Worm (Caenorhabditis elegans) whole organism, L1 larva: Measurements from ENCODE around the gene mksr-1.

Source experiments
- C34B4.2 ChIP-seq: sonication (generic microtip); optimal IDR thresholded peaks from 2 replicates; lab custom pipeline; 2017; ENCODE audit warnings: mild to moderate bottlenecking, missing genetic modification characterization, missing compliant biosample characterization
- Y116A8C.19 ChIP-seq: sonication (generic microtip); optimal IDR thresholded peaks from 2 replicates; lab custom pipeline; 2016; ENCODE audit warnings: missing compliant biosample characterization, missing genetic modification characterization, borderline replicate concordance
- alr-1 ChIP-seq: fragments of 200-800 bp; sonication (Bioruptor generic); optimal IDR thresholded peaks from 2 replicates; lab custom pipeline; 2018; ENCODE audit warnings: borderline replicate concordance, mild to moderate bottlenecking, missing genetic modification characterization, missing compliant biosample characterization
- aly-2 ChIP-seq: fragments of 150-350 bp; optimal IDR thresholded peaks from 2 replicates; lab custom pipeline; 2014; ENCODE audit warnings: missing biosample characterization, missing genetic modification characterization
- ceh-8 ChIP-seq: fragments of 200-800 bp; sonication (Bioruptor generic); optimal IDR thresholded peaks from 2 replicates; lab custom pipeline; 2018; ENCODE audit warnings: mild to moderate bottlenecking, missing genetic modification characterization, moderate library complexity, missing compliant biosample characterization
- ceh-82 ChIP-seq, 3 experiments: fragments of 150-350 bp in 1 of 3; sonication (generic microtip) in 2 of 3; optimal IDR thresholded peaks; 2 replicates each; lab custom pipeline; 2014 to 2017; ENCODE audit warnings: missing biosample characterization in 3 of 3, missing genetic modification characterization in 3 of 3
- ceh-88 ChIP-seq: fragments of 200-800 bp; sonication (Bioruptor generic); IDR thresholded peaks from 2 replicates; pipeline ENCODE4 v1.3.6; 2022; ENCODE audit warnings: missing genetic modification characterization, missing compliant biosample characterization
- ceh-90 ChIP-seq: sonication (generic microtip); optimal IDR thresholded peaks from 2 replicates; lab custom pipeline; 2016; ENCODE audit warnings: missing genetic modification characterization, missing compliant biosample characterization
- ces-1 ChIP-seq: fragments of 150-350 bp; optimal IDR thresholded peaks from 2 replicates; lab custom pipeline; 2014; ENCODE audit warnings: missing biosample characterization, missing genetic modification reagents, missing genetic modification characterization
- dsc-1 ChIP-seq: sonication (generic microtip); optimal IDR thresholded peaks from 2 replicates; lab custom pipeline; 2016; ENCODE audit warnings: mild to moderate bottlenecking, missing genetic modification characterization, missing compliant biosample characterization
- egl-13 ChIP-seq: sonication (generic microtip); optimal IDR thresholded peaks from 2 replicates; lab custom pipeline; 2016; ENCODE audit warnings: missing genotype, missing genetic modification reagents, missing genetic modification characterization, missing compliant biosample characterization
- egl-27 ChIP-seq, 2 experiments: fragments of 150-350 bp in 1 of 2; sonication (generic microtip); optimal IDR thresholded peaks; 3 replicates each; lab custom pipeline; 2017 to 2018; ENCODE audit warnings: missing biosample characterization in 2 of 2, missing genetic modification characterization in 2 of 2, missing genetic modification reagents in 2 of 2
- ets-5 ChIP-seq: fragments of 200-800 bp; sonication (Bioruptor generic); IDR thresholded peaks from 2 replicates; pipeline ENCODE4 v1.3.6; 2022; ENCODE audit warnings: missing genetic modification characterization, missing compliant biosample characterization
- fkh-10 ChIP-seq: sonication (generic microtip); optimal IDR thresholded peaks from 2 replicates; lab custom pipeline; 2017; ENCODE audit warnings: missing biosample characterization, missing genetic modification reagents, missing genetic modification characterization
- fkh-8 ChIP-seq: sonication (generic microtip); optimal IDR thresholded peaks from 2 replicates; lab custom pipeline; 2016; ENCODE audit warnings: mild to moderate bottlenecking, missing genetic modification characterization, missing compliant biosample characterization
- fos-1 ChIP-seq: fragments of 150-350 bp; optimal IDR thresholded peaks from 2 replicates; lab custom pipeline; 2014; ENCODE audit warnings: missing biosample characterization, missing genetic modification characterization
- hlh-17 ChIP-seq: fragments of 200-800 bp; sonication (Bioruptor generic); optimal IDR thresholded peaks from 2 replicates; lab custom pipeline; 2018; ENCODE audit warnings: missing genetic modification characterization, mild to moderate bottlenecking, missing compliant biosample characterization, moderate library complexity, borderline replicate concordance
- hpl-2 ChIP-seq: fragments of 150-350 bp; optimal IDR thresholded peaks from 2 replicates; lab custom pipeline; 2014; ENCODE audit warnings: missing biosample characterization, missing genetic modification reagents, missing genetic modification characterization
- isw-1 ChIP-seq: fragments of 200-800 bp; sonication (Bioruptor generic); IDR thresholded peaks from 2 replicates; pipeline ENCODE4 v1.3.6; 2022; ENCODE audit warnings: missing genetic modification characterization, missing compliant biosample characterization
- lin-13 ChIP-seq: fragments of 150-350 bp; optimal IDR thresholded peaks from 2 replicates; lab custom pipeline; 2014; ENCODE audit warnings: missing biosample characterization, missing genetic modification reagents, missing genetic modification characterization
- lin-14 ChIP-seq: fragments of 200-800 bp; sonication (Bioruptor generic); optimal IDR thresholded peaks from 2 replicates; lab custom pipeline; 2018; ENCODE audit warnings: mild to moderate bottlenecking, missing genetic modification characterization, moderate library complexity, missing compliant biosample characterization
- lin-15B ChIP-seq: fragments of 150-350 bp; sonication (generic microtip); optimal IDR thresholded peaks from 3 replicates; lab custom pipeline; 2014; ENCODE audit warnings: missing biosample characterization, missing genetic modification characterization
- lir-3 ChIP-seq: sonication (generic microtip); optimal IDR thresholded peaks from 2 replicates; lab custom pipeline; 2016; ENCODE audit warnings: mild to moderate bottlenecking, missing genetic modification characterization, moderate library complexity, missing compliant biosample characterization; ENCODE audit not compliant: poor library complexity
- mab-9 ChIP-seq: fragments of 200-800 bp; sonication (Bioruptor generic); IDR thresholded peaks from 2 replicates; pipeline ENCODE4 v1.3.6; 2022; ENCODE audit warnings: missing genetic modification reagents, missing genetic modification characterization, missing compliant biosample characterization
- mef-2 ChIP-seq: fragments of 150-350 bp; optimal IDR thresholded peaks from 2 replicates; lab custom pipeline; 2014; ENCODE audit warnings: missing biosample characterization, missing genetic modification characterization
- nhr-11 ChIP-seq: fragments of 150-350 bp; optimal IDR thresholded peaks from 2 replicates; lab custom pipeline; 2014; ENCODE audit warnings: missing biosample characterization, missing genetic modification characterization
- nhr-19 ChIP-seq: fragments of 200-800 bp; sonication (Bioruptor generic); conservative IDR thresholded peaks from 2 replicates; pipeline ENCODE4 v1.3.6; 2022; ENCODE audit warnings: missing genetic modification characterization, missing compliant biosample characterization
- nhr-28 ChIP-seq: fragments of 150-350 bp; optimal IDR thresholded peaks from 2 replicates; lab custom pipeline; 2014; ENCODE audit warnings: missing biosample characterization, missing genetic modification characterization
- nhr-47 ChIP-seq: sonication (generic microtip); optimal IDR thresholded peaks from 2 replicates; lab custom pipeline; 2016; ENCODE audit warnings: mild to moderate bottlenecking, missing genetic modification characterization, moderate library complexity, missing compliant biosample characterization
- nhr-71 ChIP-seq: sonication (generic microtip); optimal IDR thresholded peaks from 2 replicates; lab custom pipeline; 2016; ENCODE audit warnings: mild to moderate bottlenecking, missing genetic modification characterization, moderate library complexity, missing compliant biosample characterization
- nhr-84 ChIP-seq: sonication (generic microtip); optimal IDR thresholded peaks from 2 replicates; lab custom pipeline; 2017; ENCODE audit warnings: missing biosample characterization, missing genetic modification characterization
- nhr-90 ChIP-seq: sonication (generic microtip); optimal IDR thresholded peaks from 2 replicates; lab custom pipeline; 2016; ENCODE audit warnings: mild to moderate bottlenecking, missing genetic modification characterization, missing compliant biosample characterization; ENCODE audit not compliant: poor library complexity
- pag-3 ChIP-seq: sonication (generic microtip); optimal IDR thresholded peaks from 2 replicates; lab custom pipeline; 2017; ENCODE audit warnings: missing genetic modification characterization, mild to moderate bottlenecking, missing compliant biosample characterization, antibody characterized with exemption, borderline replicate concordance; ENCODE audit not compliant: insufficient read depth
- rnt-1 ChIP-seq: sonication (generic microtip); optimal IDR thresholded peaks from 2 replicates; lab custom pipeline; 2016; ENCODE audit warnings: mild to moderate bottlenecking, missing genetic modification characterization, moderate library complexity, missing compliant biosample characterization
- skn-1 ChIP-seq: fragments of 150-350 bp; optimal IDR thresholded peaks from 2 replicates; lab custom pipeline; 2014; ENCODE audit warnings: missing biosample characterization, missing genetic modification characterization
- snpc-4 ChIP-seq: fragments of 150-350 bp; optimal IDR thresholded peaks from 2 replicates; lab custom pipeline; 2014; ENCODE audit warnings: missing biosample characterization, missing genetic modification characterization
- snu-23 ChIP-seq: sonication (generic microtip); optimal IDR thresholded peaks from 2 replicates; lab custom pipeline; 2016; ENCODE audit warnings: missing genetic modification characterization, missing compliant biosample characterization
- swsn-7 ChIP-seq: sonication (generic microtip); optimal IDR thresholded peaks from 2 replicates; lab custom pipeline; 2016; ENCODE audit warnings: missing genetic modification characterization, missing compliant biosample characterization
- unc-130 ChIP-seq: fragments of 150-350 bp; optimal IDR thresholded peaks from 2 replicates; lab custom pipeline; 2017; ENCODE audit warnings: missing biosample characterization, missing genetic modification characterization, inconsistent platforms
- unc-86 ChIP-seq: sonication (generic microtip); optimal IDR thresholded peaks from 2 replicates; lab custom pipeline; 2016; ENCODE audit warnings: missing genetic modification characterization, missing compliant biosample characterization
- unc-98 ChIP-seq: fragments of 200-800 bp; sonication (Bioruptor generic); IDR thresholded peaks from 2 replicates; pipeline ENCODE4 v1.3.6; 2022; ENCODE audit warnings: missing genetic modification characterization, missing compliant biosample characterization
- vab-15 ChIP-seq: sonication (generic microtip); optimal IDR thresholded peaks from 2 replicates; lab custom pipeline; 2017; ENCODE audit warnings: missing genotype, mild to moderate bottlenecking, missing genetic modification characterization, missing compliant biosample characterization
- ztf-4 ChIP-seq: fragments of 150-350 bp; optimal IDR thresholded peaks from 2 replicates; lab custom pipeline; 2014; ENCODE audit warnings: missing biosample characterization, missing genetic modification characterization

mksr-1 gene

ce11 chrX:1026722-1027121 lies 42.2 kb downstream of the mksr-1 start (continued):
- TF ChIP-seq isw-1 (GFP tag; lab: Robert Waterston, UW) (no peak), nhr-11 (no peak), unc-98 (GFP tag; lab: Robert Waterston, UW) (no peak), nhr-90 (tag; lab: Kevin White, UChicago) (peak; percentile 26), snpc-4 (tag; lab: Kevin White, UChicago) (no peak), egl-27 (tag; optimal IDR thresholded peaks at IDR 0.05; lab: Kevin White, UChicago) (no peak), fos-1 (tag; lab: Kevin White, UChicago) (no peak), mef-2 (tag; lab: Kevin White, UChicago) (no peak), unc-130 (tag; lab: Kevin White, UChicago) (peak; percentile 53), lin-13 (no peak), vab-15 (tag; lab: Kevin White, UChicago) (no peak), aly-2 (tag; lab: Kevin White, UChicago) (no peak), alr-1 (tag; lab: Kevin White, UChicago) (no peak), lir-3 (tag; lab: Kevin White, UChicago) (no peak), lin-15B (tag; lab: Kevin White, UChicago) (no peak), snu-23 (GFP tag; lab: Kevin White, UChicago) (peak; percentile 57), dsc-1 (tag; lab: Kevin White, UChicago) (no peak), nhr-47 (tag; lab: Kevin White, UChicago) (peak; percentile 32)

DNA sequence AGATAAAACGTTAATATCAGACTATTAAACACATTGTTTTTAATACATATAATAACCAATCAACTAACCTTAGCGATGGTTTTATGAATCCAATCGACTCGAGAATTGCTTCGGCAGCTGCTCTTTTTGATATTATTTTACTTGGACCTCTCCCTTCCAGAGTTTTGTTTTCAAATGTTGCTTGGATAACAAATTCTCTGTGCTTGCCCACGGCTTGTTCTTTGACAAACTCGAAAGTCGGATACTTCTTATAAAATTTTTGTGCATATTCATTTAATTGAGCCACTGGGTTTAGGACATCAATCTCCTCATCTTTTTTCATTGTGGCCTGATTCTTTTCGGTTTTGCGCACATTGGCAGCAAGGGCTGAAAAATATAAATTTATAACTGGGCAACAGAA lies 43.9 kb downstream of the mksr-1 start, which contains the start of gene F55A4.3:
TSS of gene F55A4.3 (minus strand) at position 101 of the 400 bp plus-strand sequence.
- no peak for TF ChIP-seq unc-86
- no peak for TF ChIP-seq ets-5 (GFP tag; lab: Robert Waterston, UW)
- no peak for TF ChIP-seq C34B4.2 (tag; lab: Kevin White, UChicago)
- TF ChIP-seq ces-1 (GFP tag; lab: Kevin White, UChicago): no peak
- no peak for TF ChIP-seq nhr-19 (GFP tag; lab: Robert Waterston, UW)
- no peak for TF ChIP-seq unc-98 (GFP tag; lab: Robert Waterston, UW)
- no peak for TF ChIP-seq hpl-2
- TF ChIP-seq Y116A8C.19 (tag; lab: Kevin White, UChicago): no peak
- no peak for TF ChIP-seq hlh-17 (GFP tag; lab: Kevin White, UChicago)
- TF ChIP-seq nhr-28 (tag; lab: Kevin White, UChicago): no peak
- TF ChIP-seq pag-3 (tag; lab: Kevin White, UChicago): no peak
- TF ChIP-seq ztf-4 (tag; lab: Kevin White, UChicago): no peak
- no peak for TF ChIP-seq lin-14
- TF ChIP-seq unc-130 (tag; lab: Kevin White, UChicago): no peak

DNA sequence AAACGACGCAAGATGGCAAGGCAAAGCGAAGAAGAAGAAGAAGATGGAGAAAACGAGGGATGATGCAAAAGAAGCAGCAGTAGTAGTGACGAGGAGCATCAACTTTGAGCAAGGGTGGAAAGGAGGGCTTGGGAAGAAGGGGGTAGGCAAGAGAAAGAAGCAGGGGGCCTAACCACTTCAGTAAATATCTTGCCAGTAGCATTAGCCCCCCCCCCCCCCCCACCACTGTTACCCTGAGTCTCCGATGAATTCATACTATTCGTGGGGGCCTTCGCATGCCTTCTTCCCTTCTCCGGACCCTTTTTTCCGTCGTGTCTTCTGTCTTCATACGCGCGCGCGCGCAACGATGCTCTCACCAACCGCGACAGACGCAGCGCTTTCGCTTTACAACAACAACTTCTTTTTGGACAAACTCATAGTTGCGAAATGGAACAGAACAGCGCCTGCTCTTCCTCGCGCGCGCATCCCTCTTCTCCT lies 47.1 kb downstream of the mksr-1 start:
- TF ChIP-seq mab-9 (GFP tag; lab: Robert Waterston, UW): peak; percentile 64; the same call in 1 of the 2 replicates
- peak; percentile 35 for TF ChIP-seq skn-1 (tag; lab: Kevin White, UChicago)
- TF ChIP-seq fkh-10 (GFP tag; lab: Kevin White, UChicago): peak; percentile 31
- peak; percentile 14; the same call in 1 of the 2 replicates for TF ChIP-seq isw-1 (GFP tag; lab: Robert Waterston, UW)
- TF ChIP-seq mef-2 (tag; lab: Kevin White, UChicago): no peak
- peak; percentile 28 for TF ChIP-seq nhr-71
- TF ChIP-seq rnt-1 (tag; lab: Kevin White, UChicago): peak; percentile 5
- TF ChIP-seq lin-14: peak; percentile 86
- TF ChIP-seq fkh-8 (tag; lab: Kevin White, UChicago): peak; percentile 41
- peak in 1 of 3 experiments; percentile 33 for TF ChIP-seq ceh-82 (tag; optimal IDR thresholded peaks at IDR 0.05; lab: Kevin White, UChicago)
- TF ChIP-seq nhr-47 (tag; lab: Kevin White, UChicago): peak; percentile 32
- peak; percentile 23 for TF ChIP-seq swsn-7
- no peak for TF ChIP-seq nhr-84 (tag; lab: Kevin White, UChicago)
- TF ChIP-seq egl-13: peak; percentile 11
- TF ChIP-seq ceh-8: peak; percentile 53
- no peak for TF ChIP-seq ceh-88 (GFP tag; lab: Robert Waterston, UW)
- no peak for TF ChIP-seq ceh-90 (tag; lab: Kevin White, UChicago)
